Worm (Caenorhabditis elegans) whole organism, midembryonic: Measurements from ENCODE around the gene acs-22.

ENCODE experiments used
- T22C8.4 ChIP-seq: fragments of 200-800 bp; sonication (Bioruptor generic); IDR thresholded peaks from 2 replicates; pipeline ENCODE4 v1.3.6; 2022; ENCODE audit warnings: missing genetic modification characterization, missing compliant biosample characterization
- cog-1 ChIP-seq: sonication (generic microtip); optimal IDR thresholded peaks from 2 replicates; lab custom pipeline; 2016; ENCODE audit warnings: missing genetic modification characterization, missing compliant biosample characterization
- flt-1 ChIP-seq: fragments of 200-800 bp; sonication (Bioruptor generic); IDR thresholded peaks from 2 replicates; pipeline ENCODE4 v1.3.6; 2022; ENCODE audit warnings: missing genetic modification characterization, missing compliant biosample characterization
- klf-2 ChIP-seq: fragments of 200-800 bp; sonication (Bioruptor generic); conservative IDR thresholded peaks from 2 replicates; pipeline ENCODE4 v1.3.6; 2022; ENCODE audit warnings: missing genetic modification reagents, missing genetic modification characterization, missing compliant biosample characterization
- med-1 ChIP-seq: sonication (generic microtip); optimal IDR thresholded peaks from 2 replicates; lab custom pipeline; 2017; ENCODE audit warnings: missing genetic modification characterization, mild to moderate bottlenecking, missing compliant biosample characterization, antibody characterized with exemption, missing genetic modification reagents; ENCODE audit not compliant: insufficient read depth
- ref-1 ChIP-seq: fragments of 200-800 bp; sonication (Bioruptor generic); conservative IDR thresholded peaks from 2 replicates; pipeline ENCODE4 v1.3.6; 2022; ENCODE audit warnings: missing genetic modification reagents, missing genetic modification characterization, missing compliant biosample characterization
- tab-1 ChIP-seq: fragments of 200-800 bp; sonication (Bioruptor generic); IDR thresholded peaks from 2 replicates; pipeline ENCODE4 v1.3.6; 2022; ENCODE audit warnings: missing genetic modification characterization, missing compliant biosample characterization
- ztf-23 ChIP-seq: fragments of 200-800 bp; sonication (Bioruptor generic); IDR thresholded peaks from 2 replicates; pipeline ENCODE4 v1.3.6; 2022; ENCODE audit warnings: missing genetic modification reagents, missing genetic modification characterization, missing compliant biosample characterization
- ztf-29 ChIP-seq: fragments of 200-800 bp; sonication (Bioruptor generic); IDR thresholded peaks from 2 replicates; pipeline ENCODE4 v1.3.6; 2022; ENCODE audit warnings: missing genetic modification reagents, missing genetic modification characterization, missing compliant biosample characterization

Gene acs-22

DNA sequence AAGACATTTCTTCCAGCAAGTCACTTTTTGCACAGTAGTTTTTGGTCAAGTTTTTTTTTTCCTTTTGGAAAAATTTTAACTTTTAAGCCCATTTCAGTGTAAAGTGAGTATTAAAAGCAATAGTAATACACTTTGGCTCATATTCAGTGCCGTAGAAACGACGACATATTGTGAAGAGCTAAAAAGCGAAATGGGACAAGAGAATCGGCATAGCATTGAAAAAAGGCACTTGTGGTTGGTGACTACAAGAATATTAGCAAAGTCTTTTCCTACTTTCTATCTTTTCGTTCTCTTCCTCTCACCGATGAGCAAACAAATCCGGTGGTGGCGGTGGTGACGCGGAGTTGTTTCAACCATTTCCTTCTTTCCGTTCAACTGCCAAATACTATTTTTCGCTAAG lies at the start of gene acs-22:
Gene acs-22, plus strand, starts transcription at position 301 of the 400 bp plus-strand sequence.
- TF ChIP-seq ztf-29 (GFP tag; lab: Robert Waterston, UW) (no peak), T22C8.4 (no peak), flt-1 (no peak)

DNA sequence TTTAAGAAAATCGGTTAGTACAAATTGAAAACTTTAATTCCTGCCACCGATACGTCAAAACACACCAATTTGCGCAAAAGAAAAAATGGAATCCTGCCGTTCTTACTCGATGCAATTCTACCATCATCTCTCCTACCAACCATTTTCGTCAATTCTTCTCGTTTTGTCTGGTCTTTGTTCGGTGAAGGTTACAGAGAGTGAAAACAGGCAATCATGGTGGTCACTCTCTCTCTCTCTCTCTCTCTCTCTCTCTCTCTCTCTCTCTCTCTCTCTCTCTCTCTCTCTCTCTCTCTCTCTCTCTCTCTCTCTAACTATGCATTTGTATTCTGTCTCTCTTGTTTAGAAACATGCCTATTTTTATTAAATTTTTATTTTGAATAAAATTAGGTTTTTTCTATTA lies 48.8 kb upstream of the acs-22 start:
- TF ChIP-seq ref-1 (GFP tag; lab: Robert Waterston, UW) (no peak), ztf-29 (GFP tag; lab: Robert Waterston, UW) (no peak), med-1 (GFP tag; lab: Kevin White, UChicago) (no peak), cog-1 (tag; lab: Kevin White, UChicago) (no peak), tab-1 (GFP tag; lab: Robert Waterston, UW) (no peak)

DNA sequence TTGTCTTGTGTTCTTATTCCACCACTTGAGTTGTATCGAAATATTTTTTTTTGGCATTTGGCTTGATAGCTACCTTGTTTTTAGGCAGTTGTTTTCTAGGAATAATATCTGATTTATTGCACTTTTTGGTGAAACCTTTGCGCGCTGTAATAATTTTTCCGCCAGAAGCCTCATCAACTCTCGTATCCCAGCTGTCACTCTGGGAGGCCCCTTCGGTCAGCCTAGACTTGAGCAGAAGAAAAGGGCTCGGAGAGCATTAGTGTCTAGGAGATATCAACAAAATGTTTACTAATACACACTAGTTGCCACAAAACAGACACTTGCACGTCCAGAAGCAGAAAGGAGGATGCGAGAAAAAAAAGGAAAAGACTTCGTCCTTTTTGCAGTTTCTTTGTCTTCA lies 42.1 kb upstream of the acs-22 start:
- TF ChIP-seq ztf-23 (GFP tag; lab: Robert Waterston, UW) (no peak), T22C8.4 (no peak), ref-1 (GFP tag; lab: Robert Waterston, UW) (no peak), med-1 (GFP tag; lab: Kevin White, UChicago) (no peak), flt-1 (no peak), klf-2 (no peak), cog-1 (tag; lab: Kevin White, UChicago) (no peak), ztf-29 (GFP tag; lab: Robert Waterston, UW) (no peak)

DNA sequence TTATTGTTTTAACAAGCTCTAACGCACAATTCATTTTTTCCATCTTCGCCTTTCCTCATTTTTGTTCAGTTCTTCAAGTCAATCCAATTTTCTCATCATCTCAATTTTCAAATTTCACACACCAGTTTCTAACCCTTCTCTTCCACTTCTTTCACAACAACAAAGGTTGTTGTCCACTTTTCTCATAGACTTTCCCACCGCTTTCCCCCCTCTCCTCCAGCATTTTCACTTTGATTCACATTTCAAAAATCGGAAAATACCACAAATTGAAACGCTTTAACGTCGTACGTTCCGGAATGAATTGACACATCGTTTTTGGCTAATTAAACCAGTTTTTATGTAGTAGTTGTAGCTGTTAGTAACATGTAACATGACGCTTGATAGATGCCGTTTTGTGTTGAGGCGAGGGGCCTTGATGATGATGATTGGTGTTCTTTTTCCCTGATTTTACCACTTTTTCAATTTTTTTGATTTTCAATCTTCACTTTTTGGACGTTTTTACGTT lies 40.7 kb upstream of the acs-22 start:
- TF ChIP-seq T22C8.4, result no peak
- no peak for TF ChIP-seq klf-2
- TF ChIP-seq flt-1, result no peak
- no peak for TF ChIP-seq med-1 (GFP tag; lab: Kevin White, UChicago)

DNA sequence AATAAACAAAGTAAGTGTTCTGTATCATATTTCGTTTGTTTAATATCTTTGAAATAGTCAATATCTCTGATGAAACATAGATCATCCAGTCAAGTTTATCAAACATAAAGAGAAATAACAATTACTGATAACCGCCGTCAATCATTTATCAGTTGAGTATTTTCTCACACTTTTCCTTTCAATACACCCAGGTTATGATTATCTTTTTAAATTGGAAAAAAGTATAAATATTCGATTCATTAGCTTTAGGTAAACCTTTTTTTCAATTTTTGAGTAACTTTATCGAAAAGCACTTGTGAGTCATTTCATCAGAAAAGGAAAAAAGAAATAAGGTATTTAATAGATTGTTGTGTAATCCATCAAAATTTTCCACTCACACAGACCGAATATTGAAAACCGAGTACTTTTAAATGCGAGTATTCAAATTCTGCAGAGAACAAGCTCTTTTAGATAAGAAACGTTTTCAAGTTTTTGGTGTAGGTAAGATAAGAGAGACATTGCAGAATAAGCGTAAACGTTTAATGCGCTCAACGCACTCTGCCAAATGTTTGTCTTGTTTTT lies 39.5 kb upstream of the acs-22 start:
- TF ChIP-seq T22C8.4 (no peak), ztf-29 (GFP tag; lab: Robert Waterston, UW) (no peak), cog-1 (tag; lab: Kevin White, UChicago) (no peak), flt-1 (no peak), klf-2 (no peak), ztf-23 (GFP tag; lab: Robert Waterston, UW) (no peak), tab-1 (GFP tag; lab: Robert Waterston, UW) (no peak), med-1 (GFP tag; lab: Kevin White, UChicago) (no peak), ref-1 (GFP tag; lab: Robert Waterston, UW) (no peak)

DNA sequence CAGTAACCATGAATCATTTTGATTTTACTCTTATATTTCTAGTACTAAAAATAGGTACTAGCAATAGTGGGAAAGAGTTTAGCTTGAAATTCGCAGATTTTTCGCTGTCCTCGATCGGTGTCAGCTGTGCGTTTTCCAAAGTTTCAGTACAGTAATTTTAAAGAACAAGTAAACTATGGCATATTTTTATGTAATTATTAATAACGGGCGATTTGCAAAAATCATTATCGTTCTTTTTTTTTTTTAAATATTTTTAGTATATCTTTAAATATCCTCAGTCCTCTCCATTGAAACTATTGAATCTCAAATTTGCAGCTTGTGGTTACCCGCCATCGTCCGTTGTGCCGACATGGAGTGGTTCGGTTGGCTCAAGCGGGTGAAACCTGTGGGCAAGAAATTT lies 38.2 kb upstream of the acs-22 start, which contains the start of gene C13E3.1:
Gene C13E3.1, plus strand, starts transcription at position 301 of the 400 bp plus-strand sequence.
- TF ChIP-seq T22C8.4 (no peak), ztf-29 (GFP tag; lab: Robert Waterston, UW) (no peak), klf-2 (no peak), cog-1 (tag; lab: Kevin White, UChicago) (no peak), tab-1 (GFP tag; lab: Robert Waterston, UW) (no peak), ztf-23 (GFP tag; lab: Robert Waterston, UW) (no peak), ref-1 (GFP tag; lab: Robert Waterston, UW) (no peak), med-1 (GFP tag; lab: Kevin White, UChicago) (no peak), flt-1 (no peak)

DNA sequence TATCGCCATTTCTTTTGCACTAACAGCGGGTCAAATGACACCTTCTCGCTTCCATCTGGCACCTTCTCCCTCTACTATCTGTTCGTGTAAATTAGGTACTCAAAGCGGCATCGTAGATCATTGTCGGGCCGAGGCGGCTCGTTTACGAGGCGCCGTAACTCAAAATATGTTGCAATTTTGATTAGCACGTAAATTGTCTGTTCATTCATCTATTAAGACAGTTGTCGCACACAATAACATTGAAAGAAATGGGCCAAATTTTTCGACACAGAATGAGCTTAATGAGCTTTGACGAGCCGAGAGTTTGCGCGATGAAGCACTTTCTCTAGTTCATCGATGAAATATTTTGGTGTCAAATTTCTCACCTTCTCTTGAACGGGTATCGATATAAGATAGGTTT lies 28.1 kb upstream of the acs-22 start:
- TF ChIP-seq klf-2, result no peak
- TF ChIP-seq cog-1 (tag; lab: Kevin White, UChicago), result no peak
- no peak for TF ChIP-seq ztf-23 (GFP tag; lab: Robert Waterston, UW)
- TF ChIP-seq tab-1 (GFP tag; lab: Robert Waterston, UW), result no peak
- no peak for TF ChIP-seq flt-1
- no peak for TF ChIP-seq med-1 (GFP tag; lab: Kevin White, UChicago)
- no peak for TF ChIP-seq ref-1 (GFP tag; lab: Robert Waterston, UW)
- no peak for TF ChIP-seq ztf-29 (GFP tag; lab: Robert Waterston, UW)
- no peak for TF ChIP-seq T22C8.4

DNA sequence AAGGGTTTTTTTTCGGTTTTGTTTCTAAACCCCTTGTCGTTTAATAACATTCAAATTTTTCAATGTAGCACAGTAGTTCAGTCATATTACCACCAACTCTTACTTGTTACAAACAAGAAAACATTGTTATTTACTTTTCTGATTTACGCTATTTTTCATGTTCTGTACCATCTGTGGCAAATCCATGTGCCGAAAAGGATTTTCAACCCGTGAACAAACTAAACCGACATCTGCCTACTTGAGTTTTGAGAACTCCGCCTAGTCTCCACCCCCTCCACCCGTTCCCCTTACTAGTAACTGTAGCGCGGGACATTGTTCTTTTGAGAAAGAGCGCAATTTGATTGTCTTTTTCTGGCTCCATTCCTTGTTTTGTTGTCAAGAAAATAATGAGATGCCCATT lies 25.9 kb upstream of the acs-22 start, which contains the start of gene ensh-1:
Gene ensh-1, plus strand, starts transcription at position 301 of the 400 bp plus-strand sequence.
- TF ChIP-seq med-1 (GFP tag; lab: Kevin White, UChicago) (no peak), ztf-23 (GFP tag; lab: Robert Waterston, UW) (no peak), ref-1 (GFP tag; lab: Robert Waterston, UW) (no peak), klf-2 (no peak), flt-1 (no peak), T22C8.4 (no peak), cog-1 (tag; lab: Kevin White, UChicago) (no peak), ztf-29 (GFP tag; lab: Robert Waterston, UW) (no peak), tab-1 (GFP tag; lab: Robert Waterston, UW) (no peak)

DNA sequence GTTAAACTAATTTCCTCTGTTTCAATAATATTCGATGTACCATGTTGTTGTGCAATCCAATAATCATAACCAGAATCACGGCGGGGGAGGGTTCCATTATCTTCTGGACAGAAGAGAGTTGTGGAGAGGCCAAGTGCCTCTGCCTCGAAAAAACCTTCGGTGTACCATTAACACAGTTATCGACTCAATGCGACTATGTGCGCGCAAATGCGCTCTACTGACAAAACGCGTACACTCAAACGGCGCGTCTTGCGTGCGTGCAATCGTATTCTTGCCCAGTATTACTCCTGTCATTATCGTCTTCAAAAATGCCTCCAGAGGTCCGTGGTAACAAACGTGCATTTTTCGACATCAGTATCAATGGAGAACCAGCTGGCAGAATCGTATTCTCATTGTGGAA lies 19.9 kb upstream of the acs-22 start, which contains the start of gene cyn-8:
Gene cyn-8, plus strand, starts transcription at position 217 of the 400 bp plus-strand sequence.
- no peak for TF ChIP-seq flt-1
- no peak for TF ChIP-seq med-1 (GFP tag; lab: Kevin White, UChicago)
- TF ChIP-seq ztf-23 (GFP tag; lab: Robert Waterston, UW), result no peak
- 0 out of 2 replicates have a peak, but pooled peaks have one; percentile 32 for TF ChIP-seq tab-1 (GFP tag; lab: Robert Waterston, UW)
- TF ChIP-seq ztf-29 (GFP tag; lab: Robert Waterston, UW), result no peak
- TF ChIP-seq cog-1 (tag; lab: Kevin White, UChicago), result no peak
- no peak for TF ChIP-seq T22C8.4

DNA sequence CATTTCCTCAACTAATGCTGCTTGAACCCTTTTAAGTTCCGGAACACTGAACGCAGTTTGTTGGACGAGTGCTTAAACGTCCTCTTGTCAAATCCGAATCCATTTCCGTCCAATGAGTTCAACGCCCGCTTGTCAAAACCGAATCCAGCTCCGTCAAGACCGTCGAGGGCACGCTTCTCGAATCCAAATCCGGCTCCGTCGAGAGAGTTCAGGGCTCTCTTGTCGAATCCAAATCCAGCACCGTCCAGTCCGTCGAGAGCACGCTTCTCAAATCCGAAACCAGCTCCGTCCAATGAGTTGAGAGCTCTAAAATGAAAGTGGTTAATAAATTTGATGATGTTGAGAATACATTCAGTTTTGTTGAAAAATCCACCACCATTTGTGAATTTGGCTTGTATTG lies 13.2 kb upstream of the acs-22 start:
- TF ChIP-seq med-1 (GFP tag; lab: Kevin White, UChicago), result no peak
